Worm (Caenorhabditis elegans) whole organism, young adult: ENCODE measurements around the gene C06E2.5.

Experiments used
- B0035.1 ChIP-seq: sonication (generic microtip); optimal IDR thresholded peaks from 2 replicates; lab custom pipeline; 2016; ENCODE audit warnings: missing genetic modification characterization, mild to moderate bottlenecking, missing compliant biosample characterization, missing genotype, missing genetic modification reagents
- B0336.3 ChIP-seq: fragments of 200-800 bp; sonication (Bioruptor generic); IDR thresholded peaks from 2 replicates; pipeline ENCODE4 v1.3.6; 2022; ENCODE audit warnings: missing genetic modification characterization, missing compliant biosample characterization
- F39B2.1 ChIP-seq: fragments of 200-800 bp; sonication (Bioruptor generic); IDR thresholded peaks from 2 replicates; pipeline ENCODE4 v1.3.6; 2022; ENCODE audit warnings: missing genetic modification reagents, missing genetic modification characterization, missing compliant biosample characterization
- Y67H2A.10 ChIP-seq: fragments of 200-800 bp; sonication (Bioruptor generic); conservative IDR thresholded peaks from 2 replicates; pipeline ENCODE4 v1.3.6; 2022; ENCODE audit warnings: missing genetic modification reagents, missing genetic modification characterization, missing compliant biosample characterization
- aptf-2 ChIP-seq: fragments of 200-800 bp; sonication (Bioruptor generic); conservative IDR thresholded peaks from 2 replicates; pipeline ENCODE4 v1.3.6; 2022; ENCODE audit warnings: missing genetic modification reagents, missing genetic modification characterization, missing compliant biosample characterization
- atf-7 ChIP-seq: sonication (generic microtip); optimal IDR thresholded peaks from 2 replicates; lab custom pipeline; 2017; ENCODE audit warnings: mild to moderate bottlenecking, missing genetic modification characterization, missing compliant biosample characterization
- ceh-100 ChIP-seq: fragments of 200-800 bp; sonication (Bioruptor generic); IDR thresholded peaks from 2 replicates; pipeline ENCODE4 v1.3.6; 2022; ENCODE audit warnings: missing genetic modification reagents, missing genetic modification characterization, missing compliant biosample characterization
- chd-7 ChIP-seq: sonication (generic microtip); optimal IDR thresholded peaks from 2 replicates; lab custom pipeline; 2016; ENCODE audit warnings: mild to moderate bottlenecking, missing genetic modification characterization, moderate library complexity, missing compliant biosample characterization
- egl-44 ChIP-seq: fragments of 200-800 bp; sonication (Bioruptor generic); IDR thresholded peaks from 2 replicates; pipeline ENCODE4 v1.3.6; 2022; ENCODE audit warnings: missing genetic modification reagents, missing genetic modification characterization, missing compliant biosample characterization
- egrh-3 ChIP-seq: fragments of 200-800 bp; sonication (Bioruptor generic); IDR thresholded peaks from 2 replicates; pipeline ENCODE4 v1.3.6; 2022; ENCODE audit warnings: missing genetic modification reagents, missing genetic modification characterization, missing compliant biosample characterization
- fkh-3 ChIP-seq: sonication (generic microtip); optimal IDR thresholded peaks from 2 replicates; lab custom pipeline; 2016; ENCODE audit warnings: mild to moderate bottlenecking, missing genetic modification characterization, missing compliant biosample characterization
- him-1 ChIP-seq: sonication (generic microtip); optimal IDR thresholded peaks from 2 replicates; lab custom pipeline; 2016; ENCODE audit warnings: missing genotype, missing genetic modification reagents, missing genetic modification characterization, missing compliant biosample characterization
- hrde-1 ChIP-seq: sonication (generic microtip); optimal IDR thresholded peaks from 2 replicates; lab custom pipeline; 2016; ENCODE audit warnings: missing genetic modification characterization, mild to moderate bottlenecking, missing compliant biosample characterization, moderate library complexity, missing genotype, missing genetic modification reagents, borderline replicate concordance
- let-526 ChIP-seq: fragments of 200-800 bp; sonication (Bioruptor generic); IDR thresholded peaks from 2 replicates; pipeline ENCODE4 v1.3.6; 2022; ENCODE audit warnings: missing genetic modification reagents, missing genetic modification characterization, missing compliant biosample characterization
- lir-1 ChIP-seq: fragments of 200-800 bp; sonication (Bioruptor generic); conservative IDR thresholded peaks from 2 replicates; pipeline ENCODE4 v1.3.6; 2022; ENCODE audit warnings: missing genetic modification reagents, missing genetic modification characterization, missing compliant biosample characterization
- mcd-1 ChIP-seq: fragments of 200-800 bp; sonication (Bioruptor generic); IDR thresholded peaks from 2 replicates; pipeline ENCODE4 v1.3.6; 2022; ENCODE audit warnings: missing genetic modification reagents, missing genetic modification characterization, missing compliant biosample characterization
- mel-28 ChIP-seq: sonication (generic microtip); optimal IDR thresholded peaks from 2 replicates; lab custom pipeline; 2016; ENCODE audit warnings: borderline replicate concordance, mild to moderate bottlenecking, missing genetic modification characterization, missing compliant biosample characterization
- repo-1 ChIP-seq: sonication (generic microtip); optimal IDR thresholded peaks from 2 replicates; lab custom pipeline; 2017; ENCODE audit warnings: mild to moderate bottlenecking, missing genetic modification characterization, missing compliant biosample characterization
- rpc-1 ChIP-seq, 2 experiments: fragments of 150-350 bp in 1 of 2; sonication (generic microtip) in 1 of 2; optimal IDR thresholded peaks; 2 replicates each; lab custom pipeline; 2014 to 2018; ENCODE audit warnings: missing biosample characterization in 1 of 2, missing genetic modification characterization in 1 of 2, missing genetic modification reagents in 1 of 2, missing genotype in 1 of 2
- somi-1 ChIP-seq: fragments of 200-800 bp; sonication (Bioruptor generic); optimal IDR thresholded peaks from 2 replicates; lab custom pipeline; 2018; ENCODE audit warnings: mild to moderate bottlenecking, missing genetic modification characterization, missing compliant biosample characterization
- tbp1 ChIP-seq: fragments of 200-800 bp; sonication (Bioruptor generic); optimal IDR thresholded peaks from 2 replicates; lab custom pipeline; 2018; ENCODE audit warnings: mild to moderate bottlenecking, missing genetic modification characterization, missing compliant biosample characterization
- ztf-18 ChIP-seq: sonication (generic microtip); optimal IDR thresholded peaks from 2 replicates; lab custom pipeline; 2016; ENCODE audit warnings: missing genotype, mild to moderate bottlenecking, missing genetic modification characterization, missing compliant biosample characterization
- ztf-6 ChIP-seq: fragments of 200-800 bp; sonication (Bioruptor generic); IDR thresholded peaks from 2 replicates; pipeline ENCODE4 v1.3.6; 2022; ENCODE audit warnings: missing genetic modification reagents, missing genetic modification characterization, missing compliant biosample characterization

The C06E2.5 gene

DNA sequence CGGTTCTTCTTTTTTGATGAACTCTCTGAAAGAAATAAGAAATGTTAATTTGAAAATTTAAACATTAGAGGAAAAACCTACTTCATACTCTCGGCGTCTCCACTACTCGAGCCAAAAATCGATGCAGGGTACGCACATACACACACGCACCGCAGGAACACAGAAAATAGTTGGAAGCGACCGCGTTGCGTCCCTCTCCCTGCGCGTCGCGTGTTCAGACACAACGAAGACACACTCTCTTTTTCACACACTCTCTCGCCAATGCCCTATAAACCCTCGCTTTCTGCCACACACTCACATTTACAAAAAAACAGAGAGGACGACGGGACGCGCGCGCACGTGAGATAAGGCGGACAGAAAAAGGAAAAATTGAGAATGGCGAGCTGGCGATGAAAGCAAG lies 46.8 kb downstream of the C06E2.5 start, which contains the start of gene R04E5.9 (continued):
- TF ChIP-seq aptf-2 (GFP tag; lab: Robert Waterston, UW), result no peak
- peak; percentile 80 for TF ChIP-seq chd-7 (tag; lab: Kevin White, UChicago)
- TF ChIP-seq repo-1 (tag; lab: Kevin White, UChicago), result no peak
- TF ChIP-seq hrde-1 (tag; lab: Kevin White, UChicago), result no peak
- peak; percentile 85 for TF ChIP-seq B0336.3 (GFP tag; lab: Robert Waterston, UW)
- TF ChIP-seq egrh-3, result peak; percentile 40; the same call in 1 of the 2 replicates

DNA sequence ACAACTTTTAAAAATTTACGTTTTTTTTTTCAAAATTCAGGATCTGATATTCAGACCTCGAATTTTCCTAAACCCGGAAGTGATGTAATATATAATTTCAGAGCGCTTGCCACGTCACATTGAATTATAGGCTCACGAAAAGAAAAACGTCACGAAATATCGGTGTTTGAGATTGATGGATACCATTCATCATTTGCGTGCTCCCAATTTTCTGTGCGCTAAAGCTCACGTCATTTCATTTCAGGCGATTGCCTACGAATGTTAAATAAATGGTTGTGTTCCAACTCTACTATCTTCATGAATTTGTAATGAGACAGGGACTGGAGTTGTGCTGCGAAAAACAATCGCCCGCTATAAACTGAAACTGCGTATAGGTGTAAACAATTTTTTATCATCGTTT lies 49.0 kb downstream of the C06E2.5 start:
- no peak for TF ChIP-seq B0035.1 (tag; lab: Kevin White, UChicago)
- TF ChIP-seq F39B2.1 (GFP tag; lab: Robert Waterston, UW), result no peak
- TF ChIP-seq fkh-3, result no peak
- no peak for TF ChIP-seq let-526
- no peak for TF ChIP-seq rpc-1 (optimal IDR thresholded peaks at IDR 0.05; lab: Kevin White, UChicago)
- TF ChIP-seq rpc-1 (tag; optimal IDR thresholded peaks at IDR 0.05; lab: Kevin White, UChicago), result no peak
- TF ChIP-seq him-1 (tag; lab: Kevin White, UChicago), result no peak
- TF ChIP-seq repo-1 (tag; lab: Kevin White, UChicago), result no peak
- no peak for TF ChIP-seq ceh-100 (GFP tag; lab: Robert Waterston, UW)
- no peak for TF ChIP-seq lir-1
- no peak for TF ChIP-seq Y67H2A.10 (GFP tag; lab: Robert Waterston, UW)
- no peak for TF ChIP-seq aptf-2 (GFP tag; lab: Robert Waterston, UW)
- TF ChIP-seq ztf-6 (GFP tag; lab: Robert Waterston, UW), result no peak
- no peak for TF ChIP-seq somi-1 (GFP tag; lab: Kevin White, UChicago)
- no peak for TF ChIP-seq ztf-18
- no peak for TF ChIP-seq mel-28 (tag; lab: Kevin White, UChicago)
- no peak for TF ChIP-seq tbp1
- no peak for TF ChIP-seq egl-44 (GFP tag; lab: Robert Waterston, UW)
- TF ChIP-seq mcd-1 (GFP tag; lab: Robert Waterston, UW), result no peak
- TF ChIP-seq atf-7 (tag; lab: Kevin White, UChicago), result no peak
